Fruit fly (Drosophila melanogaster): ENCODE measurements around the gene CG10970.

- TF ChIP-seq Myc (optimal IDR thresholded peaks at IDR 0.05) (no peak), psq (optimal IDR thresholded peaks at IDR 0.05) (no peak), h (optimal IDR thresholded peaks at IDR 0.05) (no peak), insv (optimal IDR thresholded peaks at IDR 0.05) (no peak)
Observed at dm6 chrX:9119671-9120364, 48.6 kb upstream of the CG10970 start.

Data from Kc167 (cell line).